Fruit fly (Drosophila melanogaster) whole organism, wandering third instar larva: ENCODE data around the gene Jhbp3.

ENCODE experiments used
- CG32264 ChIP-seq: fragments of 200-800 bp; sonication (Bioruptor generic); optimal IDR thresholded peaks from 2 replicates; lab custom pipeline; 2016; ENCODE audit warnings: missing biosample characterization, missing genetic modification characterization
- CG9705 ChIP-seq: fragments of 200-800 bp; sonication (Bioruptor generic); optimal IDR thresholded peaks from 2 replicates; lab custom pipeline; 2018; ENCODE audit warnings: missing biosample characterization, mild to moderate bottlenecking, missing genetic modification characterization
- CrebA ChIP-seq: fragments of 200-800 bp; sonication (Bioruptor generic); optimal IDR thresholded peaks from 2 replicates; lab custom pipeline; 2016; ENCODE audit warnings: missing biosample characterization, mild to moderate bottlenecking, missing genetic modification characterization, borderline replicate concordance
- Dfd ChIP-seq: fragments of >200 bp; optimal IDR thresholded peaks from 2 replicates; lab custom pipeline; 2017; ENCODE audit warnings: missing biosample characterization, missing genetic modification characterization
- GATAd ChIP-seq: sonication (Bioruptor generic); optimal IDR thresholded peaks from 2 replicates; lab custom pipeline; 2016; ENCODE audit warnings: missing biosample characterization, missing genetic modification characterization
- HLH106 ChIP-seq: fragments of 200-800 bp; optimal IDR thresholded peaks from 3 replicates; lab custom pipeline; 2019; ENCODE audit warnings: missing biosample characterization, mild to moderate bottlenecking, missing genetic modification characterization, moderate library complexity
- Hnf4 ChIP-seq: fragments of 200-800 bp; sonication (Bioruptor generic); optimal IDR thresholded peaks from 2 replicates; lab custom pipeline; 2016; ENCODE audit warnings: missing biosample characterization, mild to moderate bottlenecking, missing genetic modification characterization
- Hr78 ChIP-seq: fragments of >200 bp; optimal IDR thresholded peaks from 2 replicates; lab custom pipeline; 2017; ENCODE audit warnings: missing biosample characterization, missing genetic modification characterization
- Hr83 ChIP-seq: fragments of 200-300 bp; sonication (Bioruptor generic); optimal IDR thresholded peaks from 2 replicates; lab custom pipeline; 2016; ENCODE audit warnings: missing biosample characterization, mild to moderate bottlenecking, missing genetic modification characterization, moderate library complexity; ENCODE audit not compliant: poor library complexity, severe bottlenecking
- Jra ChIP-seq: sonication (Bioruptor generic); optimal IDR thresholded peaks from 2 replicates; lab custom pipeline; 2016; ENCODE audit warnings: missing biosample characterization, missing genetic modification characterization
- Mio ChIP-seq: sonication (Bioruptor generic); optimal IDR thresholded peaks from 2 replicates; lab custom pipeline; 2016; ENCODE audit warnings: missing biosample characterization, missing genetic modification characterization
- Myc ChIP-seq: fragments of >200 bp; optimal IDR thresholded peaks from 2 replicates; lab custom pipeline; 2017
- N ChIP-seq: fragments of >200 bp; optimal IDR thresholded peaks from 2 replicates; lab custom pipeline; 2018; ENCODE audit warnings: missing biosample characterization, missing external identifiers, missing genetic modification characterization
- OdsH ChIP-seq: fragments of 200-800 bp; sonication (Bioruptor generic); optimal IDR thresholded peaks from 2 replicates; lab custom pipeline; 2016; ENCODE audit warnings: missing biosample characterization, mild to moderate bottlenecking, missing genetic modification characterization
- Sp1 ChIP-seq: fragments of 200-800 bp; sonication (Bioruptor generic); optimal IDR thresholded peaks from 3 replicates; lab custom pipeline; 2019; ENCODE audit warnings: missing biosample characterization, mild to moderate bottlenecking, missing genetic modification characterization, moderate library complexity
- Vsx2 ChIP-seq: fragments of 200-300, 225-300 bp; sonication (Bioruptor generic); optimal IDR thresholded peaks from 2 replicates; lab custom pipeline; 2018; ENCODE audit warnings: missing biosample characterization, missing genetic modification characterization; ENCODE audit not compliant: partially characterized antibody
- br ChIP-seq: fragments of 200-800 bp; sonication (Bioruptor generic); optimal IDR thresholded peaks from 2 replicates; lab custom pipeline; 2016; ENCODE audit warnings: missing biosample characterization, missing genetic modification characterization
- dl ChIP-seq, 2 experiments: fragments of 175-275, 200-275 bp in 1 of 2; fragments of 200-275 bp in 1 of 2; sonication (Bioruptor generic); optimal IDR thresholded peaks; lab custom pipeline; 2018; ENCODE audit warnings: mild to moderate bottlenecking in 2 of 2, missing biosample characterization in 2 of 2, missing genetic modification characterization in 2 of 2, moderate library complexity in 2 of 2; ENCODE audit not compliant: partially characterized antibody in 2 of 2, insufficient read depth in 1 of 2
- dmrt93B ChIP-seq: fragments of 200-800 bp; sonication (Bioruptor generic); optimal IDR thresholded peaks from 2 replicates; lab custom pipeline; 2018; ENCODE audit warnings: missing biosample characterization, mild to moderate bottlenecking, missing genetic modification characterization
- dsf ChIP-seq: sonication (Bioruptor generic); optimal IDR thresholded peaks from 2 replicates; lab custom pipeline; 2016; ENCODE audit warnings: missing biosample characterization, missing genetic modification characterization, borderline replicate concordance
- foxo ChIP-seq, 2 experiments: fragments of 200-800 bp; sonication (Bioruptor generic); optimal IDR thresholded peaks; 2 replicates in 1 of 2; 3 replicates in 1 of 2; lab custom pipeline; 2016 to 2017; ENCODE audit warnings: missing biosample characterization in 2 of 2, missing genetic modification characterization in 2 of 2
- fru ChIP-seq: fragments of 200-800 bp; sonication (Bioruptor generic); optimal IDR thresholded peaks from 3 replicates; lab custom pipeline; 2016; ENCODE audit warnings: missing biosample characterization, mild to moderate bottlenecking, missing genetic modification characterization
- h ChIP-seq: fragments of 200-800 bp; sonication (Bioruptor generic); optimal IDR thresholded peaks from 3 replicates; lab custom pipeline; 2016; ENCODE audit warnings: missing biosample characterization, mild to moderate bottlenecking, missing genetic modification characterization
- lola ChIP-seq: fragments of >200 bp; optimal IDR thresholded peaks from 2 replicates; lab custom pipeline; 2017; ENCODE audit warnings: missing biosample characterization, missing genetic modification characterization
- pan ChIP-seq: fragments of >200 bp; optimal IDR thresholded peaks from 2 replicates; lab custom pipeline; 2017
- psq ChIP-seq: fragments of 200-800 bp; sonication (Bioruptor generic); optimal IDR thresholded peaks from 3 replicates; lab custom pipeline; 2017; ENCODE audit warnings: missing biosample characterization, mild to moderate bottlenecking, missing genetic modification characterization, moderate library complexity
- rgr ChIP-seq: fragments of 200-800 bp; sonication (Bioruptor generic); optimal IDR thresholded peaks from 3 replicates; lab custom pipeline; 2016; ENCODE audit warnings: missing biosample characterization, mild to moderate bottlenecking, missing genetic modification characterization
- woc ChIP-seq: sonication (Bioruptor generic); optimal IDR thresholded peaks from 2 replicates; lab custom pipeline; 2016; ENCODE audit warnings: missing biosample characterization, mild to moderate bottlenecking, missing genetic modification characterization

Gene Jhbp3

dm6 chr3R:4906627-4906940 is 48.5 kb downstream of the Jhbp3 start:
- TF ChIP-seq HLH106 (tag; lab: Kevin White, UChicago) (no peak), Dfd (GFP tag; lab: Kevin White, UChicago) (no peak), h (GFP tag; lab: Kevin White, UChicago) (no peak), Vsx2 (GFP tag; lab: Kevin White, UChicago) (no peak), Sp1 (GFP tag; lab: Kevin White, UChicago) (no peak), OdsH (GFP tag; lab: Kevin White, UChicago) (no peak), Hr83 (GFP tag; lab: Kevin White, UChicago) (no peak), GATAd (GFP tag; lab: Kevin White, UChicago) (no peak), dsf (no peak), N (GFP tag; lab: Kevin White, UChicago) (no peak), CG9705 (GFP tag; lab: Kevin White, UChicago) (no peak), CrebA (GFP tag; lab: Kevin White, UChicago) (no peak), dmrt93B (no peak), foxo (GFP tag; optimal IDR thresholded peaks at IDR 0.05; lab: Kevin White, UChicago) (no peak), pan (lab: Kevin White, UChicago) (no peak), dl (GFP tag; optimal IDR thresholded peaks at IDR 0.05; lab: Kevin White, UChicago; ENCODE audit: insufficient read depth in 1 of 2, partially characterized antibody in 2 of 2) (no peak), psq (GFP tag; lab: Kevin White, UChicago) (no peak), lola (GFP tag; lab: Kevin White, UChicago) (no peak)

dm6 chr3R:4905764-4906626 is 49.1 kb downstream of the Jhbp3 start, which contains the start of gene Gnf1:
TSS of gene Gnf1 (plus strand) at chr3R:4906622.
- TF ChIP-seq Myc (lab: Kevin White, UChicago) (peak; percentile 40), rgr (GFP tag; lab: Kevin White, UChicago) (no peak), Hnf4 (peak; percentile 3), GATAd (GFP tag; lab: Kevin White, UChicago) (no peak), woc (peak; percentile 6)

dm6 chr3R:4904844-4905243 is 50.2 kb downstream of the Jhbp3 start:
- TF ChIP-seq Jra (GFP tag; lab: Kevin White, UChicago) = no peak
- no peak for TF ChIP-seq rgr (GFP tag; lab: Kevin White, UChicago)
- TF ChIP-seq CG32264 (GFP tag; lab: Kevin White, UChicago) = no peak
- TF ChIP-seq dmrt93B = no peak

dm6 chr3R:4903565-4903964 is 51.5 kb downstream of the Jhbp3 start:
- TF ChIP-seq Mio = no peak
- TF ChIP-seq dsf = no peak
- no peak for TF ChIP-seq Hr78 (GFP tag; lab: Kevin White, UChicago)
- TF ChIP-seq woc = no peak
- TF ChIP-seq OdsH (GFP tag; lab: Kevin White, UChicago) = no peak
- TF ChIP-seq fru (GFP tag; lab: Kevin White, UChicago) = no peak
- no peak for TF ChIP-seq GATAd (GFP tag; lab: Kevin White, UChicago)
- no peak for TF ChIP-seq foxo (GFP tag; optimal IDR thresholded peaks at IDR 0.05; lab: Kevin White, UChicago)
- TF ChIP-seq Jra (GFP tag; lab: Kevin White, UChicago) = no peak
- TF ChIP-seq dmrt93B = no peak
- TF ChIP-seq CrebA (GFP tag; lab: Kevin White, UChicago) = no peak
- TF ChIP-seq Hnf4 = no peak
- TF ChIP-seq br (GFP tag; lab: Kevin White, UChicago) = no peak
- TF ChIP-seq psq (GFP tag; lab: Kevin White, UChicago) = no peak
